Fruit fly (Drosophila melanogaster) whole organism, wandering third instar larva: ENCODE measurements around the gene Or94b.

Experiments used
- Abd-B ChIP-seq: fragments of >200 bp; optimal IDR thresholded peaks from 2 replicates; lab custom pipeline; 2017; ENCODE audit warnings: missing biosample characterization, missing genetic modification characterization
- CG32264 ChIP-seq: fragments of 200-800 bp; sonication (Bioruptor generic); optimal IDR thresholded peaks from 2 replicates; lab custom pipeline; 2016; ENCODE audit warnings: missing biosample characterization, missing genetic modification characterization
- CG9705 ChIP-seq: fragments of 200-800 bp; sonication (Bioruptor generic); optimal IDR thresholded peaks from 2 replicates; lab custom pipeline; 2018; ENCODE audit warnings: missing biosample characterization, mild to moderate bottlenecking, missing genetic modification characterization
- CrebA ChIP-seq: fragments of 200-800 bp; sonication (Bioruptor generic); optimal IDR thresholded peaks from 2 replicates; lab custom pipeline; 2016; ENCODE audit warnings: missing biosample characterization, mild to moderate bottlenecking, missing genetic modification characterization, borderline replicate concordance
- Dfd ChIP-seq: fragments of >200 bp; optimal IDR thresholded peaks from 2 replicates; lab custom pipeline; 2017; ENCODE audit warnings: missing biosample characterization, missing genetic modification characterization
- Dif ChIP-seq: fragments of 200-275, 200-300 bp; sonication (Bioruptor generic); optimal IDR thresholded peaks from 2 replicates; lab custom pipeline; 2018; ENCODE audit warnings: missing biosample characterization, missing genetic modification characterization; ENCODE audit not compliant: partially characterized antibody
- HLH106 ChIP-seq: fragments of 200-800 bp; optimal IDR thresholded peaks from 3 replicates; lab custom pipeline; 2019; ENCODE audit warnings: missing biosample characterization, mild to moderate bottlenecking, missing genetic modification characterization, moderate library complexity
- Hnf4 ChIP-seq: fragments of 200-800 bp; sonication (Bioruptor generic); optimal IDR thresholded peaks from 2 replicates; lab custom pipeline; 2016; ENCODE audit warnings: missing biosample characterization, mild to moderate bottlenecking, missing genetic modification characterization
- Hr78 ChIP-seq: fragments of >200 bp; optimal IDR thresholded peaks from 2 replicates; lab custom pipeline; 2017; ENCODE audit warnings: missing biosample characterization, missing genetic modification characterization
- Jra ChIP-seq: sonication (Bioruptor generic); optimal IDR thresholded peaks from 2 replicates; lab custom pipeline; 2016; ENCODE audit warnings: missing biosample characterization, missing genetic modification characterization
- Mio ChIP-seq: sonication (Bioruptor generic); optimal IDR thresholded peaks from 2 replicates; lab custom pipeline; 2016; ENCODE audit warnings: missing biosample characterization, missing genetic modification characterization
- Myc ChIP-seq: fragments of >200 bp; optimal IDR thresholded peaks from 2 replicates; lab custom pipeline; 2017
- OdsH ChIP-seq: fragments of 200-800 bp; sonication (Bioruptor generic); optimal IDR thresholded peaks from 2 replicates; lab custom pipeline; 2016; ENCODE audit warnings: missing biosample characterization, mild to moderate bottlenecking, missing genetic modification characterization
- Rel ChIP-seq, 2 experiments: fragments of 200-800 bp; sonication (Bioruptor generic) in 1 of 2; optimal IDR thresholded peaks; 2 replicates in 1 of 2; 3 replicates in 1 of 2; lab custom pipeline; 2016 to 2019; ENCODE audit warnings: mild to moderate bottlenecking in 2 of 2, missing biosample characterization in 2 of 2, missing genetic modification characterization in 2 of 2, moderate library complexity in 1 of 2
- Sp1 ChIP-seq: fragments of 200-800 bp; sonication (Bioruptor generic); optimal IDR thresholded peaks from 3 replicates; lab custom pipeline; 2019; ENCODE audit warnings: missing biosample characterization, mild to moderate bottlenecking, missing genetic modification characterization, moderate library complexity
- br ChIP-seq: fragments of 200-800 bp; sonication (Bioruptor generic); optimal IDR thresholded peaks from 2 replicates; lab custom pipeline; 2016; ENCODE audit warnings: missing biosample characterization, missing genetic modification characterization
- brk ChIP-seq: fragments of 200-800 bp; sonication (Bioruptor generic); optimal IDR thresholded peaks from 2 replicates; lab custom pipeline; 2016; ENCODE audit warnings: missing biosample characterization, mild to moderate bottlenecking, missing genetic modification characterization
- dl ChIP-seq, 2 experiments: fragments of 175-275, 200-275 bp in 1 of 2; fragments of 200-275 bp in 1 of 2; sonication (Bioruptor generic); optimal IDR thresholded peaks; lab custom pipeline; 2018; ENCODE audit warnings: mild to moderate bottlenecking in 2 of 2, missing biosample characterization in 2 of 2, missing genetic modification characterization in 2 of 2, moderate library complexity in 2 of 2; ENCODE audit not compliant: partially characterized antibody in 2 of 2, insufficient read depth in 1 of 2
- dmrt93B ChIP-seq: fragments of 200-800 bp; sonication (Bioruptor generic); optimal IDR thresholded peaks from 2 replicates; lab custom pipeline; 2018; ENCODE audit warnings: missing biosample characterization, mild to moderate bottlenecking, missing genetic modification characterization
- dsf ChIP-seq: sonication (Bioruptor generic); optimal IDR thresholded peaks from 2 replicates; lab custom pipeline; 2016; ENCODE audit warnings: missing biosample characterization, missing genetic modification characterization, borderline replicate concordance
- foxo ChIP-seq, 2 experiments: fragments of 200-800 bp; sonication (Bioruptor generic); optimal IDR thresholded peaks; 2 replicates in 1 of 2; 3 replicates in 1 of 2; lab custom pipeline; 2016 to 2017; ENCODE audit warnings: missing biosample characterization in 2 of 2, missing genetic modification characterization in 2 of 2
- h ChIP-seq: fragments of 200-800 bp; sonication (Bioruptor generic); optimal IDR thresholded peaks from 3 replicates; lab custom pipeline; 2016; ENCODE audit warnings: missing biosample characterization, mild to moderate bottlenecking, missing genetic modification characterization
- jim ChIP-seq: fragments of 175-275, 200-325 bp; sonication (Bioruptor generic); optimal IDR thresholded peaks from 2 replicates; lab custom pipeline; 2016; ENCODE audit warnings: missing biosample characterization, mild to moderate bottlenecking, missing genetic modification characterization
- lola ChIP-seq: fragments of >200 bp; optimal IDR thresholded peaks from 2 replicates; lab custom pipeline; 2017; ENCODE audit warnings: missing biosample characterization, missing genetic modification characterization
- pan ChIP-seq: fragments of >200 bp; optimal IDR thresholded peaks from 2 replicates; lab custom pipeline; 2017
- psq ChIP-seq: fragments of 200-800 bp; sonication (Bioruptor generic); optimal IDR thresholded peaks from 3 replicates; lab custom pipeline; 2017; ENCODE audit warnings: missing biosample characterization, mild to moderate bottlenecking, missing genetic modification characterization, moderate library complexity
- rgr ChIP-seq: fragments of 200-800 bp; sonication (Bioruptor generic); optimal IDR thresholded peaks from 3 replicates; lab custom pipeline; 2016; ENCODE audit warnings: missing biosample characterization, mild to moderate bottlenecking, missing genetic modification characterization
- sage ChIP-seq: fragments of 200-800 bp; sonication (Bioruptor generic); optimal IDR thresholded peaks from 2 replicates; lab custom pipeline; 2016; ENCODE audit warnings: missing biosample characterization, mild to moderate bottlenecking, missing genetic modification characterization
- sv ChIP-seq: fragments of 200-800 bp; sonication (Bioruptor generic); optimal IDR thresholded peaks from 3 replicates; lab custom pipeline; 2016; ENCODE audit warnings: missing biosample characterization, missing genetic modification characterization
- tai ChIP-seq: sonication (Bioruptor generic); optimal IDR thresholded peaks from 2 replicates; lab custom pipeline; 2016; ENCODE audit warnings: missing biosample characterization, missing genetic modification characterization
- usp ChIP-seq: fragments of >200 bp; optimal IDR thresholded peaks from 2 replicates; lab custom pipeline; 2017; ENCODE audit warnings: missing biosample characterization, missing genetic modification characterization
- woc ChIP-seq: sonication (Bioruptor generic); optimal IDR thresholded peaks from 2 replicates; lab custom pipeline; 2016; ENCODE audit warnings: missing biosample characterization, mild to moderate bottlenecking, missing genetic modification characterization

Or94b gene

dm6 chr3R:23027428-23027813, 38.3 kb downstream of the Or94b start:
- TF ChIP-seq CG32264 (GFP tag; lab: Kevin White, UChicago) = no peak
- no peak for TF ChIP-seq usp (GFP tag; lab: Kevin White, UChicago)
- TF ChIP-seq Sp1 (GFP tag; lab: Kevin White, UChicago) = no peak
- TF ChIP-seq Rel (GFP tag; optimal IDR thresholded peaks at IDR 0.05; lab: Kevin White, UChicago) = no peak
- TF ChIP-seq Rel (tag; optimal IDR thresholded peaks at IDR 0.05; lab: Kevin White, UChicago) = no peak
- TF ChIP-seq Myc (lab: Kevin White, UChicago) = no peak
- TF ChIP-seq Jra (GFP tag; lab: Kevin White, UChicago) = no peak
- no peak for TF ChIP-seq dsf
- TF ChIP-seq Abd-B = no peak
- no peak for TF ChIP-seq woc (GFP tag; lab: Kevin White, UChicago)
- no peak for TF ChIP-seq Hr78 (GFP tag; lab: Kevin White, UChicago)
- TF ChIP-seq dmrt93B = no peak
- no peak for TF ChIP-seq sage
- TF ChIP-seq HLH106 (tag; lab: Kevin White, UChicago) = no peak
- TF ChIP-seq brk (GFP tag; lab: Kevin White, UChicago) = no peak
- TF ChIP-seq, all 38 proteins: peak for 0

dm6 chr3R:23028506-23028905, 39.4 kb downstream of the Or94b start:
- TF ChIP-seq Jra (GFP tag; lab: Kevin White, UChicago) = no peak
- peak; percentile 25 for TF ChIP-seq sv
- TF ChIP-seq, all 38 proteins: peak for 1

- TF ChIP-seq dl (GFP tag; optimal IDR thresholded peaks at IDR 0.05; lab: Kevin White, UChicago; ENCODE audit: insufficient read depth in 1 of 2, partially characterized antibody in 2 of 2) = no peak
- no peak for TF ChIP-seq Jra (GFP tag; lab: Kevin White, UChicago)
- TF ChIP-seq Abd-B = no peak
- TF ChIP-seq Mio (GFP tag; lab: Kevin White, UChicago) = no peak
- no peak for TF ChIP-seq Hr78 (GFP tag; lab: Kevin White, UChicago)
- TF ChIP-seq Myc (lab: Kevin White, UChicago) = no peak
- no peak for TF ChIP-seq rgr (GFP tag; lab: Kevin White, UChicago)
- TF ChIP-seq woc (GFP tag; lab: Kevin White, UChicago) = no peak
- no peak for TF ChIP-seq pan (lab: Kevin White, UChicago)
- TF ChIP-seq lola (GFP tag; lab: Kevin White, UChicago) = no peak
- TF ChIP-seq brk (GFP tag; lab: Kevin White, UChicago) = no peak
- TF ChIP-seq dmrt93B = no peak
- no peak for TF ChIP-seq CG9705
- no peak for TF ChIP-seq OdsH (GFP tag; lab: Kevin White, UChicago)
- no peak for TF ChIP-seq jim
- no peak for TF ChIP-seq tai (GFP tag; lab: Kevin White, UChicago)
- no peak for TF ChIP-seq dsf
- no peak for TF ChIP-seq Rel (GFP tag; optimal IDR thresholded peaks at IDR 0.05; lab: Kevin White, UChicago)
- TF ChIP-seq Rel (tag; optimal IDR thresholded peaks at IDR 0.05; lab: Kevin White, UChicago) = no peak
Observed at dm6 chr3R:23030900-23031299, 41.8 kb downstream of the Or94b start.

DNA sequence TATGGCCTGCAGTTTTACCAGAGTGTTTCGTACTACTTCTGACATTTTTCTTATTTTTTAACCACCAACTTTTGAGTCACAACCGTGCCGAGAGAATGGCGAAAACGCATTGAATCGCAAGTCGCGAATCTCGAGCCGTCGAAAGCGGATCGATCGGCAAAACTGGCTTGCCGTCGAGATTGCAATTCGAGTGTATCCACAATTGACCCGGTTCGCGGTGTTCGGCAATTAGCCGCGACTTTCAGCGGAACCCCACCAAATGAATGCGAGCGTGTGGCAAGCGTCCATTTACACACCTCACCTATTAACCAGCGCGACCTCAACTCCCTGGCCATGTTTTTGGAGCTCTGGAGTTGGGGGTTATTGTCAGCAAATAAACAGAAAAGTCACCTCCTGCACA, 46.4 kb downstream of the Or94b start, which contains the start of gene CG13833:
Gene CG13833, minus strand, starts transcription at position 101 of the 400 bp plus-strand sequence.
- TF ChIP-seq psq (no peak), Hnf4 (GFP tag; lab: Kevin White, UChicago) (no peak), CrebA (GFP tag; lab: Kevin White, UChicago) (no peak), jim (no peak), Myc (lab: Kevin White, UChicago) (no peak), Dfd (no peak), dsf (no peak), tai (GFP tag; lab: Kevin White, UChicago) (no peak), woc (GFP tag; lab: Kevin White, UChicago) (no peak), Abd-B (no peak), Jra (GFP tag; lab: Kevin White, UChicago) (no peak)
- TF ChIP-seq, all 38 proteins: peak for 0

DNA sequence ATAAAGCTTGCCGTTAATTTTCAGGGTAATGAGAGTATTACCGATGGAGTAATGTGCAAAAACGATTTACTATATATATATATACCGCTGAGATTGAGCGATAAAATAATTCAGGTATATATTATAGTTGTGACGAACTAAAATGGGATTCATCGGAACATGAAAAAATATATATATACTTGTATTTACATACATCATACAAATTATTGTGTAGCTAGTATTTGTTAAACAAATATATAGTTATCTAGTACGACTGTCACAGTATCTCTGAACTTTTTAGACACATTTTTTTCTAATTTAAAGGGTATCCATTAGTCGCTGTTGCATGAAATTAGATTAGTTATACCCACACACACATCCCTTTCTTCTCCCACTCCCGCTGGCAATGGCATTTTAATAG, 47.2 kb downstream of the Or94b start:
- no peak for TF ChIP-seq woc (GFP tag; lab: Kevin White, UChicago)
- TF ChIP-seq pan (lab: Kevin White, UChicago) = no peak
- no peak for TF ChIP-seq Mio (GFP tag; lab: Kevin White, UChicago)
- TF ChIP-seq Dif (GFP tag; lab: Kevin White, UChicago) = no peak
- no peak for TF ChIP-seq Sp1 (GFP tag; lab: Kevin White, UChicago)
- TF ChIP-seq Hr78 (GFP tag; lab: Kevin White, UChicago) = no peak
- no peak for TF ChIP-seq HLH106 (tag; lab: Kevin White, UChicago)
- TF ChIP-seq foxo (GFP tag; optimal IDR thresholded peaks at IDR 0.05; lab: Kevin White, UChicago) = no peak
- no peak for TF ChIP-seq h (GFP tag; lab: Kevin White, UChicago)
- no peak for TF ChIP-seq CrebA (GFP tag; lab: Kevin White, UChicago)
- no peak for TF ChIP-seq br
- no peak for TF ChIP-seq usp (GFP tag; lab: Kevin White, UChicago)
- no peak for TF ChIP-seq tai (GFP tag; lab: Kevin White, UChicago)
